Worm (Caenorhabditis elegans): Measurements from ENCODE around the gene ins-35.
"Not testable (repeated sequence)": the region's sequence is repeated elsewhere in the genome, so short reads cannot be mapped to it uniquely, and the experiment has no call there.

ins-35 gene

ce11 chrV:20350382-20350781, 25.0 kb upstream of the ins-35 start:
- TF ChIP-seq ceh-39 (tag; optimal IDR thresholded peaks at IDR 0.05) (no peak), sem-2 (GFP tag; optimal IDR thresholded peaks at IDR 0.05) (no peak), elt-1 (tag; optimal IDR thresholded peaks at IDR 0.05; ENCODE audit: borderline replicate concordance, insufficient read depth) (no peak), cnd-1 (tag; optimal IDR thresholded peaks at IDR 0.05) (no peak), lin-13 (tag; optimal IDR thresholded peaks at IDR 0.05) (no peak), mep-1 (tag; optimal IDR thresholded peaks at IDR 0.05) (no peak), tbx-8 (GFP tag; optimal IDR thresholded peaks at IDR 0.05) (no peak), ces-1 (GFP tag; optimal IDR thresholded peaks at IDR 0.05) (no peak), nhr-12 (tag; optimal IDR thresholded peaks at IDR 0.05) (no peak), flh-1 (GFP tag; optimal IDR thresholded peaks at IDR 0.05) (no peak), snpc-4 (tag; optimal IDR thresholded peaks at IDR 0.05) (no peak), blmp-1 (tag; optimal IDR thresholded peaks at IDR 0.05) (no peak), nhr-76 (tag; optimal IDR thresholded peaks at IDR 0.05) (no peak), unc-62 (GFP tag; optimal IDR thresholded peaks at IDR 0.05) (no peak), drap-1 (GFP tag; optimal IDR thresholded peaks at IDR 0.05) (no peak), unc-39 (tag; optimal IDR thresholded peaks at IDR 0.05) (no peak), nhr-237 (tag; optimal IDR thresholded peaks at IDR 0.05) (no peak), nhr-2 (tag; optimal IDR thresholded peaks at IDR 0.05) (no peak), bed-3 (GFP tag; optimal IDR thresholded peaks at IDR 0.05) (no peak), ztf-11 (tag; optimal IDR thresholded peaks at IDR 0.05) (no peak)

ce11 chrV:20351195-20351594, 24.1 kb upstream of the ins-35 start, which contains the start of gene K02E2.1:
Gene K02E2.1 (plus strand): TSS chrV:20351495.
- TF ChIP-seq M03D4.4 (tag; optimal IDR thresholded peaks at IDR 0.05) (no peak), ceh-39 (tag; optimal IDR thresholded peaks at IDR 0.05) (no peak), ceh-83 (GFP tag; optimal IDR thresholded peaks at IDR 0.05) (no peak), elt-3 (tag; optimal IDR thresholded peaks at IDR 0.05) (no peak), tbx-8 (GFP tag; optimal IDR thresholded peaks at IDR 0.05) (no peak), blmp-1 (tag; optimal IDR thresholded peaks at IDR 0.05) (no peak), nhr-28 (tag; optimal IDR thresholded peaks at IDR 0.05) (no peak), pha-4 (tag; optimal IDR thresholded peaks at IDR 0.05) (no peak)

ce11 chrV:20356472-20356871, 18.9 kb upstream of the ins-35 start, which contains the start of gene grd-11:
Gene grd-11 (plus strand): TSS chrV:20356772.
- TF ChIP-seq sem-2 (GFP tag; optimal IDR thresholded peaks at IDR 0.05), result no peak
- no peak for TF ChIP-seq mab-5 (tag; optimal IDR thresholded peaks at IDR 0.05)

- TF ChIP-seq mab-5 (tag; optimal IDR thresholded peaks at IDR 0.05) (no peak), sem-2 (GFP tag; optimal IDR thresholded peaks at IDR 0.05) (no peak), bed-3 (GFP tag; optimal IDR thresholded peaks at IDR 0.05) (no peak), pha-4 (tag; optimal IDR thresholded peaks at IDR 0.05) (no peak), unc-120 (tag; optimal IDR thresholded peaks at IDR 0.05; ENCODE audit: poor library complexity, severe bottlenecking) (no peak), ceh-43 (GFP tag; optimal IDR thresholded peaks at IDR 0.05) (no peak), elt-1 (tag; optimal IDR thresholded peaks at IDR 0.05; ENCODE audit: borderline replicate concordance, insufficient read depth) (no peak), lsy-2 (tag; optimal IDR thresholded peaks at IDR 0.05) (no peak), nhr-12 (tag; optimal IDR thresholded peaks at IDR 0.05) (no peak), ztf-11 (tag; optimal IDR thresholded peaks at IDR 0.05) (no peak), ceh-83 (GFP tag; optimal IDR thresholded peaks at IDR 0.05) (no peak), mep-1 (tag; optimal IDR thresholded peaks at IDR 0.05) (no peak), elt-3 (tag; optimal IDR thresholded peaks at IDR 0.05) (no peak), drap-1 (GFP tag; optimal IDR thresholded peaks at IDR 0.05) (no peak), nhr-237 (tag; optimal IDR thresholded peaks at IDR 0.05) (no peak), nhr-28 (tag; optimal IDR thresholded peaks at IDR 0.05) (no peak), cnd-1 (tag; optimal IDR thresholded peaks at IDR 0.05) (no peak), lin-32 (GFP tag; optimal IDR thresholded peaks at IDR 0.05) (no peak), M03D4.4 (tag; optimal IDR thresholded peaks at IDR 0.05) (no peak), lin-13 (tag; optimal IDR thresholded peaks at IDR 0.05) (no peak)
Measured at ce11 chrV:20366839-20367238, 8.5 kb upstream of the ins-35 start, which contains the start of gene K02E2.8. Gene K02E2.8 (minus strand): TSS chrV:20366939.

ce11 chrV:20369153-20369552, 6.2 kb upstream of the ins-35 start, which contains the start of gene srh-177:
Gene srh-177 (minus strand): TSS chrV:20369253.
- TF ChIP-seq ces-1 (GFP tag; optimal IDR thresholded peaks at IDR 0.05); tbx-8 (GFP tag; optimal IDR thresholded peaks at IDR 0.05); mep-1 (tag; optimal IDR thresholded peaks at IDR 0.05): not testable (repeated sequence)

Data from whole organism, mixed stage, embryonic.